Worm (Caenorhabditis elegans) whole organism, late embryonic: ENCODE measurements around the gene npr-7.

ENCODE experiments used
- ahr-1 ChIP-seq: sonication (generic microtip); optimal IDR thresholded peaks from 2 replicates; lab custom pipeline; 2016; ENCODE audit warnings: missing genetic modification characterization, missing compliant biosample characterization
- ets-4 ChIP-seq: sonication (generic microtip); optimal IDR thresholded peaks from 2 replicates; lab custom pipeline; 2016; ENCODE audit warnings: missing genetic modification characterization, missing compliant biosample characterization
- pax-1 ChIP-seq: fragments of 150-350 bp; optimal IDR thresholded peaks from 2 replicates; lab custom pipeline; 2014; ENCODE audit warnings: missing biosample characterization, missing genetic modification characterization
- ztf-16 ChIP-seq: sonication (generic microtip); optimal IDR thresholded peaks from 2 replicates; lab custom pipeline; 2017; ENCODE audit warnings: missing genetic modification characterization, missing compliant biosample characterization

- TF ChIP-seq pax-1 (no peak), ahr-1 (tag; lab: Kevin White, UChicago) (no peak), ztf-16 (no peak), ets-4 (tag; lab: Kevin White, UChicago) (no peak)
Measured at ce11 chrX:9364501-9364900, 45.5 kb upstream of the npr-7 start, which contains the start of gene pkc-2.
